Worm (Caenorhabditis elegans) whole organism, L4 larva: ENCODE data around the gene Y57E12AR.1.

ENCODE experiments used
- F26F4.8 ChIP-seq: fragments of 200-800 bp; sonication (Bioruptor generic); conservative IDR thresholded peaks from 2 replicates; pipeline ENCODE4 v1.3.6; 2022; ENCODE audit warnings: missing genetic modification characterization, missing compliant biosample characterization
- F37D6.2 ChIP-seq: sonication (generic microtip); optimal IDR thresholded peaks from 2 replicates; lab custom pipeline; 2016; ENCODE audit warnings: mild to moderate bottlenecking, missing genetic modification characterization, missing compliant biosample characterization
- T26A8.4 ChIP-seq: fragments of 200-800 bp; sonication (Bioruptor generic); IDR thresholded peaks from 2 replicates; pipeline ENCODE4 v1.3.6; 2022; ENCODE audit warnings: missing genetic modification characterization, missing compliant biosample characterization
- Y5F2A.4 ChIP-seq: fragments of 200-800 bp; sonication (Bioruptor generic); optimal IDR thresholded peaks from 2 replicates; lab custom pipeline; 2018; ENCODE audit warnings: mild to moderate bottlenecking, missing genetic modification characterization, missing compliant biosample characterization
- ZK337.2 ChIP-seq: fragments of 200-800 bp; sonication (Bioruptor generic); IDR thresholded peaks from 2 replicates; pipeline ENCODE4 v1.3.6; 2022; ENCODE audit warnings: missing genetic modification reagents, missing genetic modification characterization, missing compliant biosample characterization
- ZK546.5 ChIP-seq, 2 experiments: sonication (generic microtip); optimal IDR thresholded peaks; 2 replicates each; lab custom pipeline; 2017; ENCODE audit warnings: missing biosample characterization in 2 of 2, missing genetic modification characterization in 2 of 2
- ceh-20 ChIP-seq: fragments of 200-800 bp; sonication (Bioruptor generic); IDR thresholded peaks from 2 replicates; pipeline ENCODE4 v1.3.6; 2022; ENCODE audit warnings: missing genetic modification reagents, missing genetic modification characterization, missing compliant biosample characterization
- daf-12 ChIP-seq: fragments of 150-350 bp; optimal IDR thresholded peaks from 2 replicates; lab custom pipeline; 2014; ENCODE audit warnings: missing biosample characterization, missing genetic modification reagents, missing genetic modification characterization
- daf-16 ChIP-seq, 3 experiments: sonication (generic microtip); optimal IDR thresholded peaks; 2 replicates each; lab custom pipeline; 2016 to 2017; ENCODE audit warnings: missing genetic modification characterization in 3 of 3, missing genetic modification reagents in 3 of 3, mild to moderate bottlenecking in 2 of 3, missing compliant biosample characterization in 2 of 3, missing biosample characterization in 1 of 3, moderate library complexity in 1 of 3
- daf-19 ChIP-seq: fragments of 200-800 bp; sonication (Bioruptor generic); conservative IDR thresholded peaks from 2 replicates; pipeline ENCODE4 v1.3.6; 2022; ENCODE audit warnings: missing genetic modification characterization, missing compliant biosample characterization
- dmd-6 ChIP-seq: fragments of 200-800 bp; sonication (Bioruptor generic); IDR thresholded peaks from 2 replicates; pipeline ENCODE4 v1.3.6; 2022; ENCODE audit warnings: missing genetic modification reagents, missing genetic modification characterization, missing compliant biosample characterization
- duxl-1 ChIP-seq: sonication (generic microtip); optimal IDR thresholded peaks from 2 replicates; lab custom pipeline; 2016; ENCODE audit warnings: mild to moderate bottlenecking, missing genetic modification characterization, moderate library complexity, missing compliant biosample characterization; ENCODE audit not compliant: poor library complexity
- dve-1 ChIP-seq: sonication (generic microtip); optimal IDR thresholded peaks from 2 replicates; lab custom pipeline; 2017; ENCODE audit warnings: antibody characterized with exemption, mild to moderate bottlenecking, missing genetic modification characterization, missing compliant biosample characterization; ENCODE audit not compliant: insufficient read depth
- gei-8 ChIP-seq: fragments of 200-800 bp; sonication (Bioruptor generic); optimal IDR thresholded peaks from 2 replicates; lab custom pipeline; 2018; ENCODE audit warnings: mild to moderate bottlenecking, missing genetic modification characterization, missing compliant biosample characterization
- hlh-11 ChIP-seq: fragments of 200-800 bp; sonication (Bioruptor generic); optimal IDR thresholded peaks from 2 replicates; lab custom pipeline; 2018; ENCODE audit warnings: mild to moderate bottlenecking, missing genetic modification characterization, missing compliant biosample characterization
- hlh-30 ChIP-seq: sonication (generic microtip); optimal IDR thresholded peaks from 2 replicates; lab custom pipeline; 2017; ENCODE audit warnings: antibody characterized with exemption, mild to moderate bottlenecking, missing genetic modification characterization, missing compliant biosample characterization; ENCODE audit not compliant: insufficient read depth
- hmg-1.1 ChIP-seq: fragments of 200-800 bp; sonication (Bioruptor generic); IDR thresholded peaks from 2 replicates; pipeline ENCODE4 v1.3.6; 2022; ENCODE audit warnings: missing genetic modification reagents, missing genetic modification characterization, missing compliant biosample characterization
- lin-38 ChIP-seq: fragments of 200-800 bp; sonication (Bioruptor generic); IDR thresholded peaks from 2 replicates; pipeline ENCODE4 v1.3.6; 2022; ENCODE audit warnings: missing genetic modification reagents, missing genetic modification characterization, missing compliant biosample characterization
- madf-5 ChIP-seq, 2 experiments: fragments of 200-800 bp; sonication (Bioruptor generic); IDR thresholded peaks; 2 replicates each; pipeline ENCODE4 v1.3.6; 2022; ENCODE audit warnings: missing compliant biosample characterization in 2 of 2, missing genetic modification characterization in 2 of 2
- madf-9 ChIP-seq: fragments of 200-800 bp; sonication (Bioruptor generic); conservative IDR thresholded peaks from 2 replicates; pipeline ENCODE4 v1.3.6; 2022; ENCODE audit warnings: missing genetic modification reagents, missing genetic modification characterization, missing compliant biosample characterization
- mdt-29 ChIP-seq: fragments of 200-800 bp; sonication (Bioruptor generic); IDR thresholded peaks from 2 replicates; pipeline ENCODE4 v1.3.6; 2022; ENCODE audit warnings: missing genetic modification reagents, missing genetic modification characterization, missing compliant biosample characterization
- mxl-2 ChIP-seq: fragments of 200-800 bp; sonication (Bioruptor generic); conservative IDR thresholded peaks from 2 replicates; pipeline ENCODE4 v1.3.6; 2022; ENCODE audit warnings: missing genetic modification reagents, missing genetic modification characterization, missing compliant biosample characterization
- nhr-111 ChIP-seq: fragments of 200-800 bp; sonication (Bioruptor generic); optimal IDR thresholded peaks from 2 replicates; lab custom pipeline; 2018; ENCODE audit warnings: mild to moderate bottlenecking, missing genetic modification characterization, missing compliant biosample characterization
- nhr-25 ChIP-seq: sonication (generic microtip); optimal IDR thresholded peaks from 2 replicates; lab custom pipeline; 2017; ENCODE audit warnings: missing genetic modification characterization, mild to moderate bottlenecking, missing compliant biosample characterization, antibody characterized with exemption, moderate library complexity, borderline replicate concordance; ENCODE audit not compliant: insufficient read depth
- nhr-28 ChIP-seq: fragments of 150-350 bp; optimal IDR thresholded peaks from 2 replicates; lab custom pipeline; 2014; ENCODE audit warnings: missing biosample characterization, missing genetic modification characterization
- nhr-48 ChIP-seq: sonication (generic microtip); optimal IDR thresholded peaks from 2 replicates; lab custom pipeline; 2016; ENCODE audit warnings: mild to moderate bottlenecking, missing genetic modification characterization, missing compliant biosample characterization
- nhr-77 ChIP-seq: fragments of 150-350 bp; optimal IDR thresholded peaks from 2 replicates; lab custom pipeline; 2014; ENCODE audit warnings: missing biosample characterization, missing genetic modification characterization
- php-3 ChIP-seq: fragments of 200-800 bp; sonication (Bioruptor generic); IDR thresholded peaks from 2 replicates; pipeline ENCODE4 v1.3.6; 2022; ENCODE audit warnings: missing genetic modification reagents, missing genetic modification characterization, missing compliant biosample characterization
- rbr-2 ChIP-seq: sonication (generic microtip); optimal IDR thresholded peaks from 2 replicates; lab custom pipeline; 2016; ENCODE audit warnings: missing genotype, missing genetic modification characterization, missing compliant biosample characterization
- spr-1 ChIP-seq: sonication (generic microtip); optimal IDR thresholded peaks from 2 replicates; lab custom pipeline; 2016; ENCODE audit warnings: mild to moderate bottlenecking, missing genetic modification characterization, missing compliant biosample characterization
- tag-97 ChIP-seq: fragments of 200-800 bp; sonication (Bioruptor generic); IDR thresholded peaks from 2 replicates; pipeline ENCODE4 v1.3.6; 2022; ENCODE audit warnings: missing genetic modification characterization, missing compliant biosample characterization
- tra-1 ChIP-seq: fragments of 200-800 bp; sonication (Bioruptor generic); IDR thresholded peaks from 2 replicates; pipeline ENCODE4 v1.3.6; 2022; ENCODE audit warnings: missing genetic modification reagents, missing genetic modification characterization, missing compliant biosample characterization
- unc-130 ChIP-seq: sonication (generic microtip); optimal IDR thresholded peaks from 2 replicates; lab custom pipeline; 2016; ENCODE audit warnings: missing genetic modification reagents, missing genetic modification characterization, missing compliant biosample characterization
- unc-39 ChIP-seq: sonication (generic microtip); optimal IDR thresholded peaks from 2 replicates; lab custom pipeline; 2017; ENCODE audit warnings: missing biosample characterization, missing genetic modification characterization
- unc-62 ChIP-seq, 3 experiments: fragments of 150-350 bp in 1 of 3; sonication (generic microtip); optimal IDR thresholded peaks in 2 of 3; peaks in 1 of 3; 1 replicate in 1 of 3; 2 replicates in 2 of 3; lab custom pipeline; 2014 to 2017; ENCODE audit warnings: missing biosample characterization in 3 of 3, missing genetic modification characterization in 3 of 3, missing genetic modification reagents in 3 of 3, missing genotype in 1 of 3
- zfp-3 ChIP-seq: fragments of 200-800 bp; sonication (Bioruptor generic); conservative IDR thresholded peaks from 2 replicates; pipeline ENCODE4 v1.3.6; 2022; ENCODE audit warnings: missing genetic modification reagents, missing genetic modification characterization, missing compliant biosample characterization
- zip-11 ChIP-seq: fragments of 200-800 bp; sonication (Bioruptor generic); IDR thresholded peaks from 2 replicates; pipeline ENCODE4 v1.3.6; 2022; ENCODE audit warnings: missing genetic modification characterization, missing compliant biosample characterization
- zip-2 ChIP-seq: fragments of 150-350 bp; optimal IDR thresholded peaks from 2 replicates; lab custom pipeline; 2014; ENCODE audit warnings: missing biosample characterization, missing genetic modification characterization

Gene Y57E12AR.1

ce11 chrV:7089217-7089616, 24.1 kb upstream of the Y57E12AR.1 start (continued):
- TF ChIP-seq mxl-2 (GFP tag; lab: Robert Waterston, UW) (no peak), dmd-6 (GFP tag; lab: Robert Waterston, UW) (peak; percentile 81), F26F4.8 (GFP tag; lab: Robert Waterston, UW) (no peak), unc-62 (GFP tag; optimal IDR thresholded peaks at IDR 0.05 in 1 of 2; lab: Kevin White, UChicago) (peak in 1 of 2 experiments; percentile 84), unc-62 (tag; optimal IDR thresholded peaks at IDR 0.05; lab: Kevin White, UChicago) (no peak), daf-12 (no peak), madf-9 (GFP tag; lab: Robert Waterston, UW) (no peak), nhr-28 (tag; lab: Kevin White, UChicago) (peak; percentile 95), nhr-48 (tag; lab: Kevin White, UChicago) (peak; percentile 40), unc-130 (GFP tag; lab: Kevin White, UChicago) (no peak), nhr-111 (GFP tag; lab: Kevin White, UChicago) (no peak), Y5F2A.4 (GFP tag; lab: Kevin White, UChicago) (no peak), mdt-29 (GFP tag; lab: Robert Waterston, UW) (no peak), unc-39 (tag; lab: Kevin White, UChicago) (no peak), spr-1 (tag; lab: Kevin White, UChicago) (no peak), zip-2 (no peak), zip-11 (no peak), nhr-25 (tag; lab: Kevin White, UChicago) (peak; percentile 50), lin-38 (GFP tag; lab: Robert Waterston, UW) (no peak), dve-1 (peak; percentile 43), tra-1 (GFP tag; lab: Robert Waterston, UW) (no peak), php-3 (GFP tag; lab: Robert Waterston, UW) (no peak), rbr-2 (tag; lab: Kevin White, UChicago) (no peak), ZK337.2 (GFP tag; lab: Robert Waterston, UW) (no peak), T26A8.4 (GFP tag; lab: Robert Waterston, UW) (no peak), daf-19 (GFP tag; lab: Robert Waterston, UW) (no peak)

- peak in 1 of 2 experiments; percentile 95 for TF ChIP-seq unc-62 (GFP tag; optimal IDR thresholded peaks at IDR 0.05 in 1 of 2; lab: Kevin White, UChicago)
- TF ChIP-seq unc-62 (tag; optimal IDR thresholded peaks at IDR 0.05; lab: Kevin White, UChicago): no peak
- TF ChIP-seq madf-5 (GFP tag; IDR thresholded peaks at IDR 0.05; lab: Robert Waterston, UW): no peak
- TF ChIP-seq F37D6.2 (tag; lab: Kevin White, UChicago): no peak
- TF ChIP-seq tag-97 (GFP tag; lab: Robert Waterston, UW): no peak
- TF ChIP-seq gei-8: no peak
- TF ChIP-seq hmg-1.1 (GFP tag; lab: Robert Waterston, UW): no peak
Observed at ce11 chrV:7087340-7087739, 22.2 kb upstream of the Y57E12AR.1 start.

- TF ChIP-seq ZK546.5 (tag; optimal IDR thresholded peaks at IDR 0.05; lab: Kevin White, UChicago) (no peak), zfp-3 (GFP tag; lab: Robert Waterston, UW) (no peak), nhr-77 (peak; percentile 11), nhr-28 (tag; lab: Kevin White, UChicago) (peak; percentile 75), hlh-11 (tag; lab: Kevin White, UChicago) (peak; percentile 34), hlh-30 (tag; lab: Kevin White, UChicago) (peak; percentile 8), unc-62 (GFP tag; optimal IDR thresholded peaks at IDR 0.05 in 1 of 2; lab: Kevin White, UChicago) (peak in 1 of 2 experiments; percentile 75), unc-62 (tag; optimal IDR thresholded peaks at IDR 0.05; lab: Kevin White, UChicago) (no peak), ceh-20 (GFP tag; lab: Robert Waterston, UW) (0 out of 2 replicates have a peak, but pooled peaks have one; percentile 23), mdt-29 (GFP tag; lab: Robert Waterston, UW) (no peak), F26F4.8 (GFP tag; lab: Robert Waterston, UW) (no peak), duxl-1 (tag; lab: Kevin White, UChicago) (no peak), daf-16 (GFP tag; optimal IDR thresholded peaks at IDR 0.05; lab: Kevin White, UChicago) (peak in 1 of 2 experiments; percentile 41), daf-16 (tag; optimal IDR thresholded peaks at IDR 0.05; lab: Kevin White, UChicago) (no peak)
Observed at ce11 chrV:7085518-7086104, 20.5 kb upstream of the Y57E12AR.1 start, which contains the start of gene VC5.2. VC5.2 (plus strand) TSS chrV:7085956.
